Worm (Caenorhabditis elegans): ENCODE results near the gene C14B1.8.

ce11 chrIII:3759312-3759711 lies 39.8 kb upstream of the C14B1.8 start, which contains the start of gene arcp-1:
- TF ChIP-seq fax-1 (tag; optimal IDR thresholded peaks at IDR 0.05), result no peak
- no peak for TF ChIP-seq hlh-6 (tag; optimal IDR thresholded peaks at IDR 0.05)
- no peak for TF ChIP-seq nhr-11 (tag; optimal IDR thresholded peaks at IDR 0.05)
- no peak for TF ChIP-seq dve-1 (tag; optimal IDR thresholded peaks at IDR 0.05)
- TF ChIP-seq npax-4 (tag; optimal IDR thresholded peaks at IDR 0.05), result no peak
- no peak for TF ChIP-seq tbx-2 (tag; optimal IDR thresholded peaks at IDR 0.05)
- TF ChIP-seq hlh-15 (tag; optimal IDR thresholded peaks at IDR 0.05), result no peak
- no peak for TF ChIP-seq ama-1 (optimal IDR thresholded peaks at IDR 0.05)
